Fruit fly (Drosophila melanogaster): ENCODE data around the gene vri.

The vri gene

dm6 chr2L:5298978-5299627 lies 10.4 kb downstream of the vri start (continued):
- TF ChIP-seq unpg (GFP tag; optimal IDR thresholded peaks at IDR 0.05) (peak; percentile 90), her (GFP tag; optimal IDR thresholded peaks at IDR 0.05) (no peak), caup (GFP tag; optimal IDR thresholded peaks at IDR 0.05; ENCODE audit: severe bottlenecking) (peak; percentile 64), HmgZ (tag; optimal IDR thresholded peaks at IDR 0.05) (peak; percentile 64), jumu (GFP tag; optimal IDR thresholded peaks at IDR 0.05) (peak; percentile 43), tll (GFP tag; optimal IDR thresholded peaks at IDR 0.05) (no peak), run (tag; optimal IDR thresholded peaks at IDR 0.05) (peak; percentile 88), CG7786 (GFP tag; optimal IDR thresholded peaks at IDR 0.05) (peak; percentile 46), zf30C (GFP tag; optimal IDR thresholded peaks at IDR 0.05) (no peak), Jarid2 (GFP tag; optimal IDR thresholded peaks at IDR 0.05) (peak; percentile 52), CG17186 (GFP tag; optimal IDR thresholded peaks at IDR 0.05) (peak; percentile 28), ci (GFP tag; IDR thresholded peaks at IDR 0.05) (peak; percentile 93), CG12769 (tag; optimal IDR thresholded peaks at IDR 0.05) (peak; percentile 21), prd (optimal IDR thresholded peaks at IDR 0.05) (no peak), prd (GFP tag; IDR thresholded peaks at IDR 0.05) (peak; percentile 75), CG14667 (GFP tag; IDR thresholded peaks at IDR 0.05) (peak; percentile 46), Hr51 (GFP tag; optimal IDR thresholded peaks at IDR 0.05) (peak in 1 of 2 experiments; percentile 90), emc (GFP tag; optimal IDR thresholded peaks at IDR 0.05) (no peak), CG3995 (GFP tag; optimal IDR thresholded peaks at IDR 0.05) (no peak), bigmax (GFP tag; optimal IDR thresholded peaks at IDR 0.05) (no peak), Oli (tag; optimal IDR thresholded peaks at IDR 0.05) (peak; percentile 95), CG12219 (GFP tag; optimal IDR thresholded peaks at IDR 0.05) (peak; percentile 79), zen2 (GFP tag; IDR thresholded peaks at IDR 0.05; ENCODE audit: partially characterized antibody) (no peak), chm (GFP tag; IDR thresholded peaks at IDR 0.05) (peak; percentile 78), nau (GFP tag; optimal IDR thresholded peaks at IDR 0.05) (peak; percentile 82), CG12299 (tag; optimal IDR thresholded peaks at IDR 0.05) (peak; percentile 73), CHES-1-like (GFP tag; optimal IDR thresholded peaks at IDR 0.05) (peak; percentile 22), CG10274 (GFP tag; optimal IDR thresholded peaks at IDR 0.05) (peak; percentile 27), dmrt99B (tag; optimal IDR thresholded peaks at IDR 0.05) (peak; percentile 94), Fer1 (GFP tag; optimal IDR thresholded peaks at IDR 0.05) (peak; percentile 79), Ets97D (GFP tag; optimal IDR thresholded peaks at IDR 0.05) (no peak), H2.0 (GFP tag; IDR thresholded peaks at IDR 0.05) (peak; percentile 61), CG13624 (GFP tag; optimal IDR thresholded peaks at IDR 0.05) (no peak), salm (tag; optimal IDR thresholded peaks at IDR 0.05) (peak; percentile 85), CG6813 (GFP tag; optimal IDR thresholded peaks at IDR 0.05) (peak; percentile 66), CG11560 (tag; IDR thresholded peaks at IDR 0.05) (no peak), CG10321 (GFP tag; IDR thresholded peaks at IDR 0.05) (peak; percentile 84), Atf6 (GFP tag; IDR thresholded peaks at IDR 0.05) (peak; percentile 86), slp2 (GFP tag; optimal IDR thresholded peaks at IDR 0.05) (peak; percentile 49), CG2889 (GFP tag; IDR thresholded peaks at IDR 0.05) (0 out of 3 replicates have a peak, but pooled peaks have one; percentile 32), CG12155 (GFP tag; optimal IDR thresholded peaks at IDR 0.05) (peak; percentile 44), CG17568 (GFP tag; optimal IDR thresholded peaks at IDR 0.05) (peak; percentile 82), da (GFP tag; optimal IDR thresholded peaks at IDR 0.05) (no peak), CG1529 (GFP tag; optimal IDR thresholded peaks at IDR 0.05) (peak; percentile 92), CG6854 (GFP tag; optimal IDR thresholded peaks at IDR 0.05) (peak; percentile 67), fd102C (GFP tag; optimal IDR thresholded peaks at IDR 0.05) (no peak), ro (GFP tag; IDR thresholded peaks at IDR 0.05) (peak; percentile 25; the same call in 1 of the 2 replicates), CG10209 (GFP tag; optimal IDR thresholded peaks at IDR 0.05) (peak; percentile 83), ac (GFP tag; optimal IDR thresholded peaks at IDR 0.05) (no peak)

All from whole organism, embryonic.